Worm (Caenorhabditis elegans): ENCODE data around the gene dnc-3.

DNA sequence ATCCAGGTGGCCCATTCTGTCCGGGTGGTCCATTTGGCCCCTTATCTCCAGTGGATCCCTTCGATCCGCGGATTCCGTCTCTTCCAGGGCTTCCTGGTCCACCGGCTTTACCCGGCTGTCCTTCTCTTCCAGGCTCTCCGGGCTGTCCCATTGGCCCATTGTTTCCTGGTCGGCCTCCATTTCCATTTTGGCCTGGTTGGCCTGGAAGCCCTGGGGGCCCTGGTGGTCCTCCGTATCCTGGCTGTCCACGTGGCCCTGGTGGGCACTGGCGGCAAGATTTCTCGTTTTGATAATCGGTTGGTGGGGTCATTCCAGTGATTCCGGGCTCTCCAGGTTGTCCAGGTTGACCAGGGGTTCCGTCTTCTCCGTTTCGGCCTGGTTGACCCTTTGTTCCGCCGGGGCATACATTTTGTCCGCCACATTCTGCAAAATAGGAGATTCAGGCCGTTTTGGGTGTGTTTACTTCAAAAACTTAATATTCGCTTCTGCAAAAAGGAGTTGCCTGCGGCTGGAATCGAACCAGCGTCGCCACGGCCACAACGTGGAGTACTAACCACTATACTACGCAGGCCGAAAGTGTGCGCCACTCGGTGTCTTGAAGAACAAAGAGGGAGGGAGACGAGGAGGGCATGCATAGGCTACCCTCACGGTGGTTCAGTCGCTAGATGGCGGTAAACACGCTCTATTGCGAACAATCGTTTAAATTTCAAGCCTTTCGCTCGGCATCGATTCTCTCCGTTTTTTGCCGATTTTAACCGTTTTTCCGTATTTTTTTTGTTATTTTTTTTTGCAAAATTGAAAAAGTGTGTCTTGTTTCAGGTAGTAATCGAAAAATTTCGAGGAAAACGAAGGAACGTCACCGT, 32.3 kb upstream of the dnc-3 start, which contains the start of gene W09G10.9:
- TF ChIP-seq W03F9.2 (tag; optimal IDR thresholded peaks at IDR 0.05): no peak
- no peak for TF ChIP-seq him-1 (tag; optimal IDR thresholded peaks at IDR 0.05)
- no peak for TF ChIP-seq dao-5 (tag; optimal IDR thresholded peaks at IDR 0.05)

Data from whole organism, L4/young adult.